ENCODE assay signal across 5 fruit fly cellular contexts in the genomic region with DNA sequence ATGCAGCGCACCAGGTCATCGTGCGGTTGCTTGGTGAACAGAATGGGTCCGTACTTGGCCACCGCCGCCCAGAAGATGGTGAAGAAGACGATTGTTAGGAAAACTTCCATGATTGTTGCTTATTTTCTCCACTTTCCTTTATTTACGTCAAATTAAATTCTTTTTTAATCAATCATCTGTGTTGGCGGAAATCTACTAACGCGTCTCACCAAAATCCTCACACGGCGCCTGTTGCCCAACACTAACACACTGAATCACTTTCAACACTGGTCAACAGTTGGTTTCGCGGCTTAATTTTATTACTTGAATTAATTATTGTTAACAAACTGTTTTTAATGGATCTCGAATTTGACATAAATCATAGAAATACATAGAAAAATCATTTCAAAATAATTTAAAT.
TF ChIP-seq lines count a peak whose summit lies in the region.

TSS of gene VhaM9.7-c (minus strand) at position 207 of the 400 bp plus-strand sequence.

- TF ChIP-seq CTCF in whole organism, embryonic (GFP tag; optimal IDR thresholded peaks at IDR 0.05; lab: Kevin White, UChicago) = no peak

TF ChIP-seq in whole organism, adult, 20 proteins besides CTCF, POLR2A, EP300 and RAD21 (continues in another document):
- TF ChIP-seq pad (GFP tag; optimal IDR thresholded peaks at IDR 0.05; lab: Kevin White, UChicago) (peak; percentile 55), CG33017 (tag; optimal IDR thresholded peaks at IDR 0.05; lab: Kevin White, UChicago) (peak; percentile 10), CG12768 (GFP tag; optimal IDR thresholded peaks at IDR 0.05; lab: Kevin White, UChicago) (peak; percentile 46), CG11617 (GFP tag; optimal IDR thresholded peaks at IDR 0.05; lab: Kevin White, UChicago) (no peak), CG14711 (tag; optimal IDR thresholded peaks at IDR 0.05; lab: Kevin White, UChicago) (peak; percentile 50), tj (GFP tag; optimal IDR thresholded peaks at IDR 0.05; lab: Kevin White, UChicago) (no peak), ovo (GFP tag; optimal IDR thresholded peaks at IDR 0.05; lab: Kevin White, UChicago) (no peak), Clk (GFP tag; optimal IDR thresholded peaks at IDR 0.05; lab: Kevin White, UChicago) (no peak), CG7101 (tag; optimal IDR thresholded peaks at IDR 0.05; lab: Kevin White, UChicago) (peak; percentile 70), Hr96 (GFP tag; optimal IDR thresholded peaks at IDR 0.05; lab: Kevin White, UChicago) (peak; percentile 55), CG7045 (GFP tag; optimal IDR thresholded peaks at IDR 0.05; lab: Kevin White, UChicago) (peak; percentile 46), kay (GFP tag; lab: Kevin White, UChicago; ENCODE audit: borderline replicate concordance) (no peak), CG1620 (GFP tag; optimal IDR thresholded peaks at IDR 0.05; lab: Kevin White, UChicago) (peak; percentile 78), CG5204 (GFP tag; optimal IDR thresholded peaks at IDR 0.05; lab: Kevin White, UChicago) (peak; percentile 48), cic (GFP tag; optimal IDR thresholded peaks at IDR 0.05; lab: Kevin White, UChicago) (no peak), toe (GFP tag; optimal IDR thresholded peaks at IDR 0.05; lab: Kevin White, UChicago) (peak; percentile 44), cnc (optimal IDR thresholded peaks at IDR 0.05; lab: Kevin White, UChicago) (no peak)

TF ChIP-seq in whole organism, embryonic, 481 proteins besides CTCF, POLR2A, EP300 and RAD21 (continues in another document):
- peak; percentile 60 for TF ChIP-seq HmgZ (tag; optimal IDR thresholded peaks at IDR 0.05; lab: Kevin White, UChicago)
- peak; percentile 34 for TF ChIP-seq Max (GFP tag; optimal IDR thresholded peaks at IDR 0.05; lab: Kevin White, UChicago)
- no peak for TF ChIP-seq trh (GFP tag; optimal IDR thresholded peaks at IDR 0.05; lab: Kevin White, UChicago)
- TF ChIP-seq onecut (GFP tag; IDR thresholded peaks at IDR 0.05; lab: Robert Waterston, UW) = peak; percentile 54; the same call in 1 of the 2 replicates
- TF ChIP-seq Sry-δ (GFP tag; optimal IDR thresholded peaks at IDR 0.05; lab: Kevin White, UChicago) = peak; percentile 17
- peak; percentile 55 for TF ChIP-seq CG12659 (GFP tag; optimal IDR thresholded peaks at IDR 0.05; lab: Kevin White, UChicago)
- TF ChIP-seq crp (GFP tag; optimal IDR thresholded peaks at IDR 0.05; lab: Kevin White, UChicago) = peak; percentile 56 to 87
- TF ChIP-seq CG7556 (GFP tag; optimal IDR thresholded peaks at IDR 0.05; lab: Kevin White, UChicago) = peak; percentile 7
- peak; percentile 17 for TF ChIP-seq bcd (GFP tag; optimal IDR thresholded peaks at IDR 0.05; lab: Kevin White, UChicago)
- no peak for TF ChIP-seq CG17328 (GFP tag; IDR thresholded peaks at IDR 0.05; lab: Robert Waterston, UW)
- peak in 1 of 2 experiments; percentile 3 for TF ChIP-seq Hr51 (GFP tag; optimal IDR thresholded peaks at IDR 0.05; lab: Kevin White, UChicago)
- TF ChIP-seq zfh2 (GFP tag; optimal IDR thresholded peaks at IDR 0.05; lab: Kevin White, UChicago) = peak; percentile 65
- no peak for TF ChIP-seq HLHmδ (GFP tag; optimal IDR thresholded peaks at IDR 0.05; lab: Kevin White, UChicago)
- TF ChIP-seq kah (GFP tag; optimal IDR thresholded peaks at IDR 0.05; lab: Kevin White, UChicago) = peak; percentile 3
- TF ChIP-seq CG34422 (GFP tag; IDR thresholded peaks at IDR 0.05; lab: Robert Waterston, UW) = peak; percentile 53; the same call in 1 of the 3 replicates
- TF ChIP-seq Antp (GFP tag; optimal IDR thresholded peaks at IDR 0.05; lab: Kevin White, UChicago) = peak; percentile 33
- no peak for TF ChIP-seq D19B (GFP tag; optimal IDR thresholded peaks at IDR 0.05; lab: Kevin White, UChicago)

TF ChIP-seq in whole organism, prepupa, 60 proteins besides CTCF, POLR2A, EP300 and RAD21 (continues in another document):
- TF ChIP-seq Sox102F (GFP tag; optimal IDR thresholded peaks at IDR 0.05; lab: Kevin White, UChicago) = peak; percentile 39
- TF ChIP-seq svp (GFP tag; lab: Kevin White, UChicago) = no peak
- no peak for TF ChIP-seq Eip93F (GFP tag; optimal IDR thresholded peaks at IDR 0.05; lab: Kevin White, UChicago)
- TF ChIP-seq CG8632 (GFP tag; optimal IDR thresholded peaks at IDR 0.05; lab: Kevin White, UChicago) = no peak
- no peak for TF ChIP-seq ss (GFP tag; optimal IDR thresholded peaks at IDR 0.05; lab: Kevin White, UChicago)
- TF ChIP-seq CG34406 (GFP tag; optimal IDR thresholded peaks at IDR 0.05; lab: Kevin White, UChicago) = no peak
- no peak for TF ChIP-seq CG16779 (tag; optimal IDR thresholded peaks at IDR 0.05; lab: Kevin White, UChicago)
- TF ChIP-seq Lpt (GFP tag; optimal IDR thresholded peaks at IDR 0.05; lab: Kevin White, UChicago) = no peak
- TF ChIP-seq Sox15 (GFP tag; optimal IDR thresholded peaks at IDR 0.05; lab: Kevin White, UChicago) = no peak
- TF ChIP-seq Sox14 (GFP tag; optimal IDR thresholded peaks at IDR 0.05; lab: Kevin White, UChicago) = peak; percentile 52
- TF ChIP-seq Gug (GFP tag; IDR thresholded peaks at IDR 0.05; lab: Robert Waterston, UW) = no peak
- TF ChIP-seq CG3919 (GFP tag; optimal IDR thresholded peaks at IDR 0.05; lab: Kevin White, UChicago) = peak; percentile 41
- TF ChIP-seq Blimp-1 (GFP tag; optimal IDR thresholded peaks at IDR 0.05; lab: Kevin White, UChicago) = no peak
- TF ChIP-seq CG6854 (GFP tag; optimal IDR thresholded peaks at IDR 0.05; lab: Kevin White, UChicago) = no peak
- peak; percentile 40 for TF ChIP-seq pdm3 (GFP tag; optimal IDR thresholded peaks at IDR 0.05; lab: Kevin White, UChicago)
- TF ChIP-seq CG4318 (GFP tag; optimal IDR thresholded peaks at IDR 0.05; lab: Kevin White, UChicago) = no peak
- TF ChIP-seq CG9139 (GFP tag; optimal IDR thresholded peaks at IDR 0.05; lab: Kevin White, UChicago) = no peak
- TF ChIP-seq dsx (GFP tag; optimal IDR thresholded peaks at IDR 0.05; lab: Kevin White, UChicago; ENCODE audit: poor library complexity, severe bottlenecking) = no peak
- no peak for TF ChIP-seq Hr39 (GFP tag; optimal IDR thresholded peaks at IDR 0.05; lab: Kevin White, UChicago)

TF ChIP-seq in whole organism, pupa, 21 proteins besides CTCF, POLR2A, EP300 and RAD21:
- TF ChIP-seq CG10348 (GFP tag; IDR thresholded peaks at IDR 0.05; lab: Robert Waterston, UW) = no peak
- TF ChIP-seq CG15710 (tag; optimal IDR thresholded peaks at IDR 0.05; lab: Kevin White, UChicago) = peak; percentile 4
- TF ChIP-seq Snoo (tag; optimal IDR thresholded peaks at IDR 0.05; lab: Kevin White, UChicago) = no peak
- TF ChIP-seq CG34367 (tag; optimal IDR thresholded peaks at IDR 0.05; lab: Kevin White, UChicago) = no peak
- peak; percentile 6 for TF ChIP-seq D1 (tag; optimal IDR thresholded peaks at IDR 0.05; lab: Kevin White, UChicago)
- TF ChIP-seq rn (GFP tag; IDR thresholded peaks at IDR 0.05; lab: Robert Waterston, UW) = 0 out of 2 replicates have a peak, but pooled peaks have one; percentile 11
- peak; percentile 18 for TF ChIP-seq CG8159 (tag; optimal IDR thresholded peaks at IDR 0.05; lab: Kevin White, UChicago)
TF ChIP-seq in whole organism, pupa: peak in this region for 4.

TF ChIP-seq in whole organism, wandering third instar larva, 38 proteins besides CTCF, POLR2A, EP300 and RAD21:
- TF ChIP-seq CrebA (GFP tag; optimal IDR thresholded peaks at IDR 0.05; lab: Kevin White, UChicago; ENCODE audit: borderline replicate concordance) = no peak
- peak; percentile 2 for TF ChIP-seq GATAd (GFP tag; optimal IDR thresholded peaks at IDR 0.05; lab: Kevin White, UChicago)
- peak; percentile 39 for TF ChIP-seq OdsH (GFP tag; optimal IDR thresholded peaks at IDR 0.05; lab: Kevin White, UChicago)
- peak in 1 of 2 experiments; percentile 62 for TF ChIP-seq foxo (GFP tag; optimal IDR thresholded peaks at IDR 0.05; lab: Kevin White, UChicago)
- TF ChIP-seq dl (GFP tag; optimal IDR thresholded peaks at IDR 0.05; lab: Kevin White, UChicago; ENCODE audit: insufficient read depth in 1 of 2, partially characterized antibody in 2 of 2) = no peak
- TF ChIP-seq psq (GFP tag; optimal IDR thresholded peaks at IDR 0.05; lab: Kevin White, UChicago) = peak; percentile 24
- TF ChIP-seq br (GFP tag; optimal IDR thresholded peaks at IDR 0.05; lab: Kevin White, UChicago) = peak; percentile 4
- peak; percentile 22 for TF ChIP-seq ey (GFP tag; optimal IDR thresholded peaks at IDR 0.05; lab: Kevin White, UChicago)
- TF ChIP-seq sv (GFP tag; optimal IDR thresholded peaks at IDR 0.05; lab: Kevin White, UChicago) = peak; percentile 34
- TF ChIP-seq HLH106 (tag; optimal IDR thresholded peaks at IDR 0.05; lab: Kevin White, UChicago) = peak; percentile 27
- peak; percentile 18 for TF ChIP-seq CG9705 (GFP tag; optimal IDR thresholded peaks at IDR 0.05; lab: Kevin White, UChicago)
- TF ChIP-seq Hr83 (GFP tag; optimal IDR thresholded peaks at IDR 0.05; lab: Kevin White, UChicago; ENCODE audit: poor library complexity, severe bottlenecking) = peak; percentile 75
- no peak for TF ChIP-seq pan (optimal IDR thresholded peaks at IDR 0.05; lab: Kevin White, UChicago)
- peak; percentile 70 for TF ChIP-seq rgr (GFP tag; optimal IDR thresholded peaks at IDR 0.05; lab: Kevin White, UChicago)
- no peak for TF ChIP-seq Sp1 (GFP tag; optimal IDR thresholded peaks at IDR 0.05; lab: Kevin White, UChicago)
- peak; percentile 62 for TF ChIP-seq h (GFP tag; optimal IDR thresholded peaks at IDR 0.05; lab: Kevin White, UChicago)
- TF ChIP-seq Dif (GFP tag; optimal IDR thresholded peaks at IDR 0.05; lab: Kevin White, UChicago; ENCODE audit: partially characterized antibody) = no peak
- no peak for TF ChIP-seq sage (GFP tag; optimal IDR thresholded peaks at IDR 0.05; lab: Kevin White, UChicago)
- TF ChIP-seq dsf (GFP tag; optimal IDR thresholded peaks at IDR 0.05; lab: Kevin White, UChicago; ENCODE audit: borderline replicate concordance) = peak; percentile 17
- TF ChIP-seq fru (GFP tag; optimal IDR thresholded peaks at IDR 0.05; lab: Kevin White, UChicago) = peak; percentile 44
- peak; percentile 59 for TF ChIP-seq Jra (GFP tag; optimal IDR thresholded peaks at IDR 0.05; lab: Kevin White, UChicago)
